Worm (Caenorhabditis elegans): Measurements from ENCODE around the gene cyp-13B1.

The cyp-13B1 gene

ce11 chrX:13414974-13415373 is 5.5 kb upstream of the cyp-13B1 start:
- peak; percentile 13 for TF ChIP-seq ceh-79 (tag; optimal IDR thresholded peaks at IDR 0.05)
- no peak for TF ChIP-seq tbx-9 (tag; optimal IDR thresholded peaks at IDR 0.05; ENCODE audit: borderline replicate concordance)
- no peak for TF ChIP-seq atf-7 (tag; optimal IDR thresholded peaks at IDR 0.05)
- no peak for TF ChIP-seq bed-1 (GFP tag; IDR thresholded peaks at IDR 0.05)
- no peak for TF ChIP-seq C17E4.6 (GFP tag; IDR thresholded peaks at IDR 0.05)
- no peak for TF ChIP-seq ets-4 (GFP tag; optimal IDR thresholded peaks at IDR 0.05)
- TF ChIP-seq hrde-1 (tag; optimal IDR thresholded peaks at IDR 0.05; ENCODE audit: borderline replicate concordance), result peak; percentile 22
- TF ChIP-seq B0019.2 (GFP tag; conservative IDR thresholded peaks at IDR 0.05), result no peak
- no peak for TF ChIP-seq madf-8 (GFP tag; conservative IDR thresholded peaks at IDR 0.05)
- peak; percentile 44; the same call in 1 of the 2 replicates for TF ChIP-seq nfyb-1 (GFP tag; IDR thresholded peaks at IDR 0.05)
- no peak for TF ChIP-seq efl-1 (GFP tag; optimal IDR thresholded peaks at IDR 0.05)
- TF ChIP-seq ztf-3 (GFP tag; optimal IDR thresholded peaks at IDR 0.05), result no peak
- no peak for TF ChIP-seq B0336.3 (GFP tag; IDR thresholded peaks at IDR 0.05)
- TF ChIP-seq F33H1.4 (GFP tag; IDR thresholded peaks at IDR 0.05), result no peak
- TF ChIP-seq ekl-4 (GFP tag; IDR thresholded peaks at IDR 0.05), result peak; percentile 37; the same call in 1 of the 2 replicates
- TF ChIP-seq ccch-3 (GFP tag; optimal IDR thresholded peaks at IDR 0.05), result no peak
- no peak for TF ChIP-seq ztf-25 (GFP tag; IDR thresholded peaks at IDR 0.05)
- TF ChIP-seq pbrm-1 (GFP tag; IDR thresholded peaks at IDR 0.05), result no peak; the same call in 1 of the 2 replicates
- peak; percentile 26 to 48 for TF ChIP-seq rec-8 (tag; optimal IDR thresholded peaks at IDR 0.05)
- peak; percentile 93 for TF ChIP-seq tbp1 (GFP tag; optimal IDR thresholded peaks at IDR 0.05)
- TF ChIP-seq sdz-38 (tag; optimal IDR thresholded peaks at IDR 0.05), result no peak
- peak; percentile 85 for TF ChIP-seq him-1 (tag; optimal IDR thresholded peaks at IDR 0.05)
- peak; percentile 78 for TF ChIP-seq nhr-90 (tag; optimal IDR thresholded peaks at IDR 0.05)
- no peak; the same call in 1 of the 2 replicates for TF ChIP-seq madf-6 (GFP tag; IDR thresholded peaks at IDR 0.05)
- TF ChIP-seq bed-2 (GFP tag; IDR thresholded peaks at IDR 0.05), result no peak
- peak; percentile 36; the same call in 1 of the 2 replicates for TF ChIP-seq rcor-1 (GFP tag; IDR thresholded peaks at IDR 0.05)
- TF ChIP-seq F49E8.2 (tag; optimal IDR thresholded peaks at IDR 0.05; ENCODE audit: insufficient read depth), result no peak
- no peak for TF ChIP-seq F55B11.4 (tag; optimal IDR thresholded peaks at IDR 0.05; ENCODE audit: borderline replicate concordance, insufficient read depth)
- TF ChIP-seq dox-1 (GFP tag; IDR thresholded peaks at IDR 0.05), result no peak
- TF ChIP-seq gei-17 (GFP tag; optimal IDR thresholded peaks at IDR 0.05), result no peak
- TF ChIP-seq egrh-3 (GFP tag; IDR thresholded peaks at IDR 0.05), result no peak
- TF ChIP-seq nfya-1 (tag; optimal IDR thresholded peaks at IDR 0.05; ENCODE audit: borderline replicate concordance, insufficient read depth), result no peak
- no peak for TF ChIP-seq F57C9.4 (tag; optimal IDR thresholded peaks at IDR 0.05)
- TF ChIP-seq somi-1 (GFP tag; optimal IDR thresholded peaks at IDR 0.05), result peak; percentile 23
- no peak for TF ChIP-seq egl-18 (GFP tag; IDR thresholded peaks at IDR 0.05)
- TF ChIP-seq madf-3 (GFP tag; IDR thresholded peaks at IDR 0.05), result no peak
- no peak for TF ChIP-seq xnd-1 (tag; optimal IDR thresholded peaks at IDR 0.05)
- no peak for TF ChIP-seq dpff-1 (tag; optimal IDR thresholded peaks at IDR 0.05)
- no peak for TF ChIP-seq hsf-1 (GFP tag; IDR thresholded peaks at IDR 0.05)
- no peak for TF ChIP-seq lin-54 (GFP tag; optimal IDR thresholded peaks at IDR 0.05)
- no peak for TF ChIP-seq F57A8.1 (GFP tag; optimal IDR thresholded peaks at IDR 0.05)
- TF ChIP-seq athp-1 (tag; optimal IDR thresholded peaks at IDR 0.05), result no peak
- peak; percentile 39 for TF ChIP-seq snpc-1.3 (tag; optimal IDR thresholded peaks at IDR 0.05; ENCODE audit: insufficient read depth)
- TF ChIP-seq F39B2.1 (GFP tag; IDR thresholded peaks at IDR 0.05), result no peak
- TF ChIP-seq mel-28 (tag; optimal IDR thresholded peaks at IDR 0.05; ENCODE audit: borderline replicate concordance), result no peak
- no peak for TF ChIP-seq lsl-1 (GFP tag; optimal IDR thresholded peaks at IDR 0.05)
- TF ChIP-seq lag-1 (GFP tag; IDR thresholded peaks at IDR 0.05), result no peak
- TF ChIP-seq sea-2 (GFP tag; IDR thresholded peaks at IDR 0.05), result no peak

All from whole organism, young adult.